Fruit fly (Drosophila melanogaster): ENCODE measurements around the gene Edg78E.

Edg78E gene

dm6 chr3L:21273504-21273903, 24.1 kb downstream of the Edg78E start:
- TF ChIP-seq h (optimal IDR thresholded peaks at IDR 0.05) (no peak), Myc (optimal IDR thresholded peaks at IDR 0.05) (no peak), psq (optimal IDR thresholded peaks at IDR 0.05) (no peak), Sin3A (optimal IDR thresholded peaks at IDR 0.05) (no peak), insv (optimal IDR thresholded peaks at IDR 0.05) (no peak)

dm6 chr3L:21270480-21270879, 27.1 kb downstream of the Edg78E start, which contains the start of gene CG9389:
CG9389 (minus strand) TSS chr3L:21270580.
- TF ChIP-seq psq (optimal IDR thresholded peaks at IDR 0.05) (no peak), ttk (optimal IDR thresholded peaks at IDR 0.05) (no peak), insv (optimal IDR thresholded peaks at IDR 0.05) (no peak), Myc (optimal IDR thresholded peaks at IDR 0.05) (no peak), Sin3A (optimal IDR thresholded peaks at IDR 0.05) (no peak), h (optimal IDR thresholded peaks at IDR 0.05) (no peak)

dm6 chr3L:21267862-21268385, 29.7 kb downstream of the Edg78E start, which contains the start of gene CG9391:
CG9391 (minus strand) TSS chr3L:21268335.
- no peak for TF ChIP-seq Myc (optimal IDR thresholded peaks at IDR 0.05)
- TF ChIP-seq ttk (optimal IDR thresholded peaks at IDR 0.05): no peak
- no peak for TF ChIP-seq Sin3A (optimal IDR thresholded peaks at IDR 0.05)
- no peak for TF ChIP-seq psq (optimal IDR thresholded peaks at IDR 0.05)
- TF ChIP-seq insv (optimal IDR thresholded peaks at IDR 0.05): no peak
- TF ChIP-seq h (optimal IDR thresholded peaks at IDR 0.05): no peak

- no peak for TF ChIP-seq Sin3A (optimal IDR thresholded peaks at IDR 0.05)
- TF ChIP-seq psq (optimal IDR thresholded peaks at IDR 0.05): no peak
- TF ChIP-seq Myc (optimal IDR thresholded peaks at IDR 0.05): no peak
- TF ChIP-seq h (optimal IDR thresholded peaks at IDR 0.05): no peak
- TF ChIP-seq ttk (optimal IDR thresholded peaks at IDR 0.05): no peak
- TF ChIP-seq insv (optimal IDR thresholded peaks at IDR 0.05): no peak
Measured at dm6 chr3L:21266101-21266656, 31.4 kb downstream of the Edg78E start.

- TF ChIP-seq psq (optimal IDR thresholded peaks at IDR 0.05) (no peak), ttk (optimal IDR thresholded peaks at IDR 0.05) (no peak), Sin3A (optimal IDR thresholded peaks at IDR 0.05) (no peak), insv (optimal IDR thresholded peaks at IDR 0.05) (no peak), Myc (optimal IDR thresholded peaks at IDR 0.05) (no peak), h (optimal IDR thresholded peaks at IDR 0.05) (no peak)
Measured at dm6 chr3L:21262426-21262825, 35.2 kb downstream of the Edg78E start.

dm6 chr3L:21261403-21262164, 36.0 kb downstream of the Edg78E start:
- TF ChIP-seq Sin3A (optimal IDR thresholded peaks at IDR 0.05): no peak
- no peak for TF ChIP-seq Myc (optimal IDR thresholded peaks at IDR 0.05)

dm6 chr3L:21259257-21259656, 38.3 kb downstream of the Edg78E start:
- TF ChIP-seq h (optimal IDR thresholded peaks at IDR 0.05) (no peak), ttk (optimal IDR thresholded peaks at IDR 0.05) (no peak), psq (optimal IDR thresholded peaks at IDR 0.05) (no peak), Sin3A (optimal IDR thresholded peaks at IDR 0.05) (no peak), insv (optimal IDR thresholded peaks at IDR 0.05) (no peak), Myc (optimal IDR thresholded peaks at IDR 0.05) (no peak)

- TF ChIP-seq insv (optimal IDR thresholded peaks at IDR 0.05): no peak
- TF ChIP-seq h (optimal IDR thresholded peaks at IDR 0.05): no peak
- TF ChIP-seq Sin3A (optimal IDR thresholded peaks at IDR 0.05): no peak
Measured at dm6 chr3L:21257731-21258130, 39.9 kb downstream of the Edg78E start, which contains the start of gene CG43218. CG43218 (plus strand) TSS chr3L:21258020.

- no peak for TF ChIP-seq ttk (optimal IDR thresholded peaks at IDR 0.05)
- TF ChIP-seq Myc (optimal IDR thresholded peaks at IDR 0.05): no peak
- no peak for TF ChIP-seq h (optimal IDR thresholded peaks at IDR 0.05)
- no peak for TF ChIP-seq Sin3A (optimal IDR thresholded peaks at IDR 0.05)
- no peak for TF ChIP-seq insv (optimal IDR thresholded peaks at IDR 0.05)
- TF ChIP-seq psq (optimal IDR thresholded peaks at IDR 0.05): no peak
Measured at dm6 chr3L:21256062-21257023, 41.3 kb downstream of the Edg78E start.

dm6 chr3L:21254524-21254972, 43.1 kb downstream of the Edg78E start:
- TF ChIP-seq Myc (optimal IDR thresholded peaks at IDR 0.05): no peak
- TF ChIP-seq h (optimal IDR thresholded peaks at IDR 0.05): no peak
- no peak for TF ChIP-seq psq (optimal IDR thresholded peaks at IDR 0.05)
- TF ChIP-seq ttk (optimal IDR thresholded peaks at IDR 0.05): no peak
- no peak for TF ChIP-seq Sin3A (optimal IDR thresholded peaks at IDR 0.05)
- TF ChIP-seq insv (optimal IDR thresholded peaks at IDR 0.05): no peak

dm6 chr3L:21253761-21254523, 43.7 kb downstream of the Edg78E start:
- TF ChIP-seq Myc (optimal IDR thresholded peaks at IDR 0.05) (no peak), insv (optimal IDR thresholded peaks at IDR 0.05) (no peak), psq (optimal IDR thresholded peaks at IDR 0.05) (no peak), Sin3A (optimal IDR thresholded peaks at IDR 0.05) (no peak), ttk (optimal IDR thresholded peaks at IDR 0.05) (no peak), h (optimal IDR thresholded peaks at IDR 0.05) (no peak)

Measured in Kc167 (cell line).